Worm (Caenorhabditis elegans): Measurements from ENCODE around the gene pgph-2.

The pgph-2 gene

ce11 chrV:5724395-5724794 lies 40.5 kb upstream of the pgph-2 start:
- TF ChIP-seq madf-6 (GFP tag; IDR thresholded peaks at IDR 0.05) (0 out of 2 replicates have a peak, but pooled peaks have one; percentile 17), madf-10 (tag; optimal IDR thresholded peaks at IDR 0.05) (no peak)

ce11 chrV:5726463-5726862 lies 38.5 kb upstream of the pgph-2 start, which contains the start of gene K09H11.4:
Gene K09H11.4 (minus strand): TSS chrV:5726563.
- TF ChIP-seq nfyb-1 (GFP tag; IDR thresholded peaks at IDR 0.05) (no peak), xnd-1 (tag; optimal IDR thresholded peaks at IDR 0.05) (no peak), hrde-1 (tag; optimal IDR thresholded peaks at IDR 0.05; ENCODE audit: borderline replicate concordance) (no peak), lag-1 (GFP tag; IDR thresholded peaks at IDR 0.05) (no peak), snpc-1.1 (tag; optimal IDR thresholded peaks at IDR 0.05; ENCODE audit: insufficient read depth) (no peak), ccch-3 (GFP tag; optimal IDR thresholded peaks at IDR 0.05) (no peak), cebp-1 (GFP tag; IDR thresholded peaks at IDR 0.05) (no peak), cebp-1 (tag; optimal IDR thresholded peaks at IDR 0.05) (no peak), akir-1 (GFP tag; optimal IDR thresholded peaks at IDR 0.05) (no peak), Y95B8A.8 (GFP tag; IDR thresholded peaks at IDR 0.05) (no peak), snpc-1.3 (tag; optimal IDR thresholded peaks at IDR 0.05; ENCODE audit: insufficient read depth) (no peak), lsl-1 (GFP tag; optimal IDR thresholded peaks at IDR 0.05) (no peak), cebp-2 (GFP tag; IDR thresholded peaks at IDR 0.05) (no peak), nhr-179 (tag; optimal IDR thresholded peaks at IDR 0.05) (no peak), ZK185.1 (tag; optimal IDR thresholded peaks at IDR 0.05; ENCODE audit: poor library complexity, severe bottlenecking) (no peak), mcd-1 (GFP tag; IDR thresholded peaks at IDR 0.05) (no peak), nhr-27 (tag; optimal IDR thresholded peaks at IDR 0.05) (no peak), hsf-1 (GFP tag; IDR thresholded peaks at IDR 0.05) (no peak), lir-1 (GFP tag; conservative IDR thresholded peaks at IDR 0.05) (no peak), T07F8.4 (tag; optimal IDR thresholded peaks at IDR 0.05) (no peak), dpff-1 (tag; optimal IDR thresholded peaks at IDR 0.05) (no peak)

ce11 chrV:5730783-5731182 lies 34.1 kb upstream of the pgph-2 start, which contains the start of gene K09H11.15:
Gene K09H11.15 (minus strand): TSS chrV:5730883.
- TF ChIP-seq hsf-1 (GFP tag; IDR thresholded peaks at IDR 0.05), result no peak
- no peak for TF ChIP-seq mcd-1 (GFP tag; IDR thresholded peaks at IDR 0.05)

ce11 chrV:5736068-5736467 lies 28.9 kb upstream of the pgph-2 start, which contains the start of gene K09H11.6:
Gene K09H11.6 (minus strand): TSS chrV:5736168.
- TF ChIP-seq ceh-58 (GFP tag; IDR thresholded peaks at IDR 0.05), result no peak
- TF ChIP-seq zim-3 (tag; optimal IDR thresholded peaks at IDR 0.05), result no peak
- no peak for TF ChIP-seq pbrm-1 (GFP tag; IDR thresholded peaks at IDR 0.05)
- no peak for TF ChIP-seq madf-8 (GFP tag; conservative IDR thresholded peaks at IDR 0.05)
- no peak for TF ChIP-seq unc-130 (GFP tag; optimal IDR thresholded peaks at IDR 0.05)
- TF ChIP-seq F33H1.4 (GFP tag; IDR thresholded peaks at IDR 0.05), result no peak
- TF ChIP-seq hmg-20 (GFP tag; IDR thresholded peaks at IDR 0.05), result no peak
- no peak for TF ChIP-seq K12H6.12 (tag; optimal IDR thresholded peaks at IDR 0.05)
- no peak for TF ChIP-seq F49E8.2 (tag; optimal IDR thresholded peaks at IDR 0.05; ENCODE audit: insufficient read depth)
- TF ChIP-seq F52B5.7 (tag; optimal IDR thresholded peaks at IDR 0.05), result no peak
- TF ChIP-seq mcd-1 (GFP tag; IDR thresholded peaks at IDR 0.05), result no peak
- no peak for TF ChIP-seq ceh-79 (tag; optimal IDR thresholded peaks at IDR 0.05)
- no peak for TF ChIP-seq lsl-1 (GFP tag; optimal IDR thresholded peaks at IDR 0.05)
- no peak for TF ChIP-seq nfya-1 (tag; optimal IDR thresholded peaks at IDR 0.05; ENCODE audit: borderline replicate concordance, insufficient read depth)
- TF ChIP-seq ztf-18 (tag; optimal IDR thresholded peaks at IDR 0.05), result no peak
- TF ChIP-seq madf-3 (GFP tag; IDR thresholded peaks at IDR 0.05), result no peak
- no peak for TF ChIP-seq ZK185.1 (tag; optimal IDR thresholded peaks at IDR 0.05; ENCODE audit: poor library complexity, severe bottlenecking)
- TF ChIP-seq let-526 (GFP tag; IDR thresholded peaks at IDR 0.05), result no peak
- TF ChIP-seq egl-18 (GFP tag; IDR thresholded peaks at IDR 0.05), result no peak
- TF ChIP-seq nhr-179 (tag; optimal IDR thresholded peaks at IDR 0.05), result no peak

Data from whole organism, young adult.